Fruit fly (Drosophila melanogaster) whole organism, adult: Measurements from ENCODE around the gene CG32483.

Experiments used
- CG14711 ChIP-seq: fragments of 200-800 bp; sonication (Bioruptor generic); optimal IDR thresholded peaks from 2 replicates; lab custom pipeline; 2018; ENCODE audit warnings: missing biosample characterization, mild to moderate bottlenecking, missing genetic modification characterization, moderate library complexity
- CG33017 ChIP-seq: fragments of 200-800 bp; sonication (Bioruptor generic); optimal IDR thresholded peaks from 2 replicates; lab custom pipeline; 2018; ENCODE audit warnings: missing biosample characterization, mild to moderate bottlenecking, missing genetic modification characterization, moderate library complexity
- CG7045 ChIP-seq: fragments of 200-800 bp; sonication (Bioruptor generic); optimal IDR thresholded peaks from 2 replicates; lab custom pipeline; 2017; ENCODE audit warnings: missing biosample characterization, mild to moderate bottlenecking, missing genetic modification characterization
- Hr96 ChIP-seq: fragments of 200-800 bp; sonication (Bioruptor generic); optimal IDR thresholded peaks from 2 replicates; lab custom pipeline; 2016; ENCODE audit warnings: missing biosample characterization, missing genetic modification characterization
- bab1 ChIP-seq: fragments of 200-800 bp; sonication (Bioruptor generic); optimal IDR thresholded peaks from 3 replicates; lab custom pipeline; 2019; ENCODE audit warnings: missing biosample characterization, mild to moderate bottlenecking, missing genetic modification characterization, moderate library complexity
- cnc ChIP-seq, 2 experiments: fragments of >200 bp; optimal IDR thresholded peaks; 2 replicates each; lab custom pipeline; 2017
- kay ChIP-seq: fragments of 200-800 bp; sonication (Bioruptor generic); peaks from one replicate; lab custom pipeline; 2016; ENCODE audit warnings: missing biosample characterization, missing genetic modification characterization, borderline replicate concordance
- ovo ChIP-seq: fragments of 200-800 bp; sonication (Bioruptor generic); optimal IDR thresholded peaks from 2 replicates; lab custom pipeline; 2016; ENCODE audit warnings: missing biosample characterization, missing genetic modification characterization
- pad ChIP-seq: fragments of 200-800 bp; sonication (Bioruptor generic); optimal IDR thresholded peaks from 3 replicates; lab custom pipeline; 2017; ENCODE audit warnings: missing biosample characterization, missing genetic modification characterization, mild to moderate bottlenecking, moderate library complexity, missing genetic modification reagents

DNA sequence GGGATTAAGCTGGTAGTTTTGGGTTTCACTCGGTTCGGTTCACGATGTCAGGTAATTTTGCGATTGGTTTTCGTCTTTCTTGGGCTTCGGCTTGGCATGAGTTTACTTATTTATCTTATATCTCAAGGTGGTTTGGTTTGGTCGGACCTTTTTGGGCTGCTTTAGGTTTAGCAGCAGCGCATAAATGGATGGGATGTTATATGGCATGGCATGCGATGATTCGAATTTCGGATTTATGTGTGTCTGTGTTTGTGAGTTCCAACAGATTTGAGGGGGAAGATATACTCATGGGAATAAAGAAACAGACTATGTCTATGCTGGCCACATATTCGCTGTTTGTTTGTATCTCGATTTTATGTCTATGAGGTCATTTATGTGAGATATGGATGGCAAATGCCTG, 7.8 kb upstream of the CG32483 start:
- TF ChIP-seq Hr96 (GFP tag; lab: Kevin White, UChicago): no peak
- TF ChIP-seq pad (GFP tag; lab: Kevin White, UChicago): no peak
- no peak for TF ChIP-seq CG33017
- TF ChIP-seq kay: no peak
- TF ChIP-seq ovo: no peak
- TF ChIP-seq bab1 (GFP tag; lab: Kevin White, UChicago): no peak
- TF ChIP-seq CG14711 (tag; lab: Kevin White, UChicago): no peak
- TF ChIP-seq CG7045 (GFP tag; lab: Kevin White, UChicago): no peak
- no peak for TF ChIP-seq cnc (optimal IDR thresholded peaks at IDR 0.05; lab: Kevin White, UChicago)
